Worm (Caenorhabditis elegans) whole organism, L2 larva: Measurements from ENCODE around the gene eif-2Bgamma.
"Not testable (repeated sequence)": the region's sequence is repeated elsewhere in the genome, so short reads cannot be mapped to it uniquely, and the experiment has no call there.

Source experiments
- C34F6.9 ChIP-seq: fragments of 150-350 bp; optimal IDR thresholded peaks from 2 replicates; lab custom pipeline; 2014; ENCODE audit warnings: missing biosample characterization, missing genetic modification characterization
- F13H6.1 ChIP-seq: sonication (generic microtip); optimal IDR thresholded peaks from 2 replicates; lab custom pipeline; 2016; ENCODE audit warnings: missing genetic modification characterization, missing compliant biosample characterization
- R02D3.7 ChIP-seq: fragments of 150-350 bp; optimal IDR thresholded peaks from 2 replicates; lab custom pipeline; 2014; ENCODE audit warnings: missing biosample characterization, missing genetic modification characterization
- Y55F3AM.14 ChIP-seq: fragments of 200-800 bp; sonication (Bioruptor generic); optimal IDR thresholded peaks from 2 replicates; lab custom pipeline; 2018; ENCODE audit warnings: mild to moderate bottlenecking, missing genetic modification characterization, missing compliant biosample characterization
- aly-2 ChIP-seq: fragments of 150-350 bp; optimal IDR thresholded peaks from 2 replicates; lab custom pipeline; 2014; ENCODE audit warnings: missing biosample characterization, missing genetic modification characterization
- ama-1 ChIP-seq: fragments of 150-350 bp; optimal IDR thresholded peaks from 2 replicates; lab custom pipeline; 2018; ENCODE audit warnings: inconsistent platforms
- ceh-16 ChIP-seq: fragments of 150-350 bp; optimal IDR thresholded peaks from 2 replicates; lab custom pipeline; 2014; ENCODE audit warnings: missing biosample characterization, missing genetic modification characterization
- crh-2 ChIP-seq: sonication (generic microtip); optimal IDR thresholded peaks from 2 replicates; lab custom pipeline; 2017; ENCODE audit warnings: missing biosample characterization, missing genetic modification characterization
- dmd-4 ChIP-seq: sonication (generic microtip); optimal IDR thresholded peaks from 2 replicates; lab custom pipeline; 2017; ENCODE audit warnings: missing biosample characterization, missing genetic modification characterization
- elt-1 ChIP-seq: fragments of 150-350 bp; optimal IDR thresholded peaks from 2 replicates; lab custom pipeline; 2014; ENCODE audit warnings: missing biosample characterization, missing genetic modification characterization
- elt-3 ChIP-seq: sonication (generic microtip); optimal IDR thresholded peaks from 2 replicates; lab custom pipeline; 2017; ENCODE audit warnings: missing biosample characterization, missing genetic modification characterization
- fos-1 ChIP-seq: fragments of 150-350 bp; optimal IDR thresholded peaks from 2 replicates; lab custom pipeline; 2014; ENCODE audit warnings: missing biosample characterization, missing genetic modification characterization
- gmeb-1 ChIP-seq: fragments of 150-350 bp; optimal IDR thresholded peaks from 2 replicates; lab custom pipeline; 2014; ENCODE audit warnings: missing biosample characterization, missing genetic modification characterization
- lin-13 ChIP-seq: fragments of 150-350 bp; optimal IDR thresholded peaks from 2 replicates; lab custom pipeline; 2014; ENCODE audit warnings: missing biosample characterization, missing genetic modification reagents, missing genetic modification characterization
- lin-39 ChIP-seq: fragments of 150-350 bp; optimal IDR thresholded peaks from 2 replicates; lab custom pipeline; 2014; ENCODE audit warnings: missing biosample characterization, missing genetic modification reagents, missing genetic modification characterization
- lsy-2 ChIP-seq, 2 experiments: fragments of 150-350 bp in 1 of 2; sonication (generic microtip) in 1 of 2; optimal IDR thresholded peaks; 2 replicates each; lab custom pipeline; 2014 to 2017; ENCODE audit warnings: missing biosample characterization in 2 of 2, missing genetic modification characterization in 2 of 2
- mab-5 ChIP-seq: fragments of 150-350 bp; optimal IDR thresholded peaks from 2 replicates; lab custom pipeline; 2014; ENCODE audit warnings: missing biosample characterization, missing genetic modification characterization
- mbf-1 ChIP-seq: sonication (generic microtip); optimal IDR thresholded peaks from 2 replicates; lab custom pipeline; 2017; ENCODE audit warnings: missing biosample characterization, missing genetic modification characterization
- mdl-1 ChIP-seq, 2 experiments: fragments of 150-350 bp in 1 of 2; sonication (generic microtip) in 1 of 2; optimal IDR thresholded peaks; 2 replicates each; lab custom pipeline; 2017; ENCODE audit warnings: missing biosample characterization in 2 of 2, missing genetic modification characterization in 2 of 2
- nhr-10 ChIP-seq: sonication (generic microtip); optimal IDR thresholded peaks from 2 replicates; lab custom pipeline; 2017; ENCODE audit warnings: missing biosample characterization, missing genetic modification characterization
- nhr-11 ChIP-seq: fragments of 150-350 bp; optimal IDR thresholded peaks from 2 replicates; lab custom pipeline; 2014; ENCODE audit warnings: missing biosample characterization, missing genetic modification characterization
- nhr-12 ChIP-seq: fragments of 150-350 bp; optimal IDR thresholded peaks from 2 replicates; lab custom pipeline; 2014; ENCODE audit warnings: missing biosample characterization, missing genetic modification characterization
- nhr-129 ChIP-seq: fragments of 150-350 bp; optimal IDR thresholded peaks from 2 replicates; lab custom pipeline; 2014; ENCODE audit warnings: missing biosample characterization, missing genetic modification characterization
- nhr-23 ChIP-seq: fragments of 150-350 bp; optimal IDR thresholded peaks from 2 replicates; lab custom pipeline; 2014; ENCODE audit warnings: missing biosample characterization, missing genetic modification reagents, missing genetic modification characterization
- nhr-77 ChIP-seq: fragments of 150-350 bp; optimal IDR thresholded peaks from 2 replicates; lab custom pipeline; 2014; ENCODE audit warnings: missing biosample characterization, missing genetic modification characterization
- peb-1 ChIP-seq: fragments of 150-350 bp; optimal IDR thresholded peaks from 2 replicates; lab custom pipeline; 2014; ENCODE audit warnings: missing biosample characterization, missing genetic modification characterization
- sem-4 ChIP-seq: fragments of 150-350 bp; optimal IDR thresholded peaks from 2 replicates; lab custom pipeline; 2014; ENCODE audit warnings: missing biosample characterization, missing genetic modification reagents, missing genetic modification characterization
- skn-1 ChIP-seq: sonication (generic microtip); optimal IDR thresholded peaks from 2 replicates; lab custom pipeline; 2017; ENCODE audit warnings: missing biosample characterization, missing genetic modification characterization
- sma-3 ChIP-seq: sonication (generic microtip); optimal IDR thresholded peaks from 2 replicates; lab custom pipeline; 2016; ENCODE audit warnings: missing genetic modification reagents, missing genetic modification characterization, missing compliant biosample characterization
- sma-9 ChIP-seq, 2 experiments: fragments of 150-350 bp in 1 of 2; sonication (generic microtip) in 1 of 2; optimal IDR thresholded peaks; 2 replicates each; lab custom pipeline; 2014 to 2016; ENCODE audit warnings: missing genetic modification characterization in 2 of 2, mild to moderate bottlenecking in 1 of 2, missing biosample characterization in 1 of 2, missing compliant biosample characterization in 1 of 2, missing genetic modification reagents in 1 of 2, moderate library complexity in 1 of 2
- snpc-4 ChIP-seq: fragments of 150-350 bp; optimal IDR thresholded peaks from 2 replicates; lab custom pipeline; 2014; ENCODE audit warnings: missing biosample characterization, missing genetic modification characterization
- unc-55 ChIP-seq: fragments of 150-350 bp; sonication (generic microtip); optimal IDR thresholded peaks from 3 replicates; lab custom pipeline; 2014; ENCODE audit warnings: missing biosample characterization, missing genetic modification reagents, missing genetic modification characterization
- zag-1 ChIP-seq: fragments of 150-350 bp; optimal IDR thresholded peaks from 2 replicates; lab custom pipeline; 2014; ENCODE audit warnings: missing biosample characterization, missing genetic modification characterization
- ztf-1 ChIP-seq: fragments of 200-800 bp; sonication (Bioruptor generic); conservative IDR thresholded peaks from 2 replicates; pipeline ENCODE4 v1.3.6; 2022; ENCODE audit warnings: missing genetic modification characterization, missing compliant biosample characterization

Gene eif-2Bgamma

ce11 chrII:7012592-7012991 lies 45.1 kb upstream of the eif-2Bgamma start, which contains the start of gene sqv-7:
Gene sqv-7, minus strand, starts transcription at chrII:7012692.
- TF ChIP-seq unc-55 (GFP tag; lab: Kevin White, UChicago) = no peak
- TF ChIP-seq nhr-10 (tag; lab: Kevin White, UChicago) = no peak
- TF ChIP-seq lin-39 = no peak
- no peak for TF ChIP-seq sem-4 (tag; lab: Kevin White, UChicago)
- TF ChIP-seq elt-1 (tag; lab: Kevin White, UChicago) = no peak
- no peak for TF ChIP-seq mdl-1 (tag; optimal IDR thresholded peaks at IDR 0.05; lab: Kevin White, UChicago)
- no peak for TF ChIP-seq aly-2 (tag; lab: Kevin White, UChicago)
- TF ChIP-seq nhr-23 = no peak
- TF ChIP-seq lsy-2 (tag; optimal IDR thresholded peaks at IDR 0.05; lab: Kevin White, UChicago) = no peak
- no peak for TF ChIP-seq fos-1 (tag; lab: Kevin White, UChicago)
- no peak for TF ChIP-seq C34F6.9 (tag; lab: Kevin White, UChicago)
- TF ChIP-seq elt-3 (tag; lab: Kevin White, UChicago) = no peak

- no peak for TF ChIP-seq nhr-77
- TF ChIP-seq mab-5 (tag; lab: Kevin White, UChicago) = no peak
- no peak for TF ChIP-seq mdl-1 (tag; optimal IDR thresholded peaks at IDR 0.05; lab: Kevin White, UChicago)
- TF ChIP-seq mbf-1 (tag; lab: Kevin White, UChicago) = no peak
- TF ChIP-seq lin-13 = no peak
- no peak for TF ChIP-seq lsy-2 (tag; optimal IDR thresholded peaks at IDR 0.05; lab: Kevin White, UChicago)
- no peak for TF ChIP-seq gmeb-1 (tag; lab: Kevin White, UChicago)
- no peak for TF ChIP-seq R02D3.7 (tag; lab: Kevin White, UChicago)
- TF ChIP-seq dmd-4 (tag; lab: Kevin White, UChicago) = no peak
- no peak for TF ChIP-seq nhr-129 (tag; lab: Kevin White, UChicago)
- peak; percentile 6 for TF ChIP-seq sma-3
- no peak for TF ChIP-seq ztf-1 (GFP tag; lab: Robert Waterston, UW)
- no peak for TF ChIP-seq ama-1 (lab: Kevin White, UChicago)
- TF ChIP-seq zag-1 (tag; lab: Kevin White, UChicago) = no peak
- TF ChIP-seq skn-1 (tag; lab: Kevin White, UChicago) = no peak
- peak; percentile 1 for TF ChIP-seq F13H6.1 (tag; lab: Kevin White, UChicago)
- no peak for TF ChIP-seq peb-1
- peak; percentile 4 for TF ChIP-seq Y55F3AM.14
- no peak for TF ChIP-seq ceh-16 (tag; lab: Kevin White, UChicago)
These were observed 35.5 kb upstream of the eif-2Bgamma start for ce11 chrII:7002956-7003357.

DNA sequence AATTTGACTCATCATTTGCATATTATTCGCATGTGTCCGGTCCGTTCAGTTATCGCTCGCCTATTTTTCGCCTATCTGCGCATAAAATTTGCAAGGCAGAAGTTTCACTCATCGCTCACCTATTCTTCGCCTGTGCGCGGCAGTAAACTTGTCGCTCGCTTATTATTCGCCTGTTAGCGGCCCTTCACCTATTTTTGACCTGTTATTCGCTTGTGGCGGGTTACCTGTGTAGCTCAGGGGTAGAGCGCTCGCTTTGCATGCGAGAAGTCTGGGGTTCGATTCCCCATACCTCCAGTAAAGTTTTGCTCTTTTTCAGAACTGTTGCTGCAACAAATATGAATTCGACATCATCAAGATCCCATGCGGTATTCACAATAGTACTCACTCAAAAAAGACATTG lies 34.0 kb upstream of the eif-2Bgamma start:
- TF ChIP-seq fos-1 (tag; lab: Kevin White, UChicago) = peak; percentile 8
- peak; percentile 10 for TF ChIP-seq sma-9 (GFP tag; optimal IDR thresholded peaks at IDR 0.05; lab: Kevin White, UChicago)
- not testable (repeated sequence) for TF ChIP-seq sma-9 (tag; optimal IDR thresholded peaks at IDR 0.05; lab: Kevin White, UChicago)
- peak; percentile 26 for TF ChIP-seq nhr-129 (tag; lab: Kevin White, UChicago)

- no peak for TF ChIP-seq elt-3 (tag; lab: Kevin White, UChicago)
- TF ChIP-seq aly-2 (tag; lab: Kevin White, UChicago) = no peak
These were observed 28.1 kb upstream of the eif-2Bgamma start for ce11 chrII:6995583-6995982.

ce11 chrII:6994677-6995076 lies 27.2 kb upstream of the eif-2Bgamma start, which contains the start of gene unc-104:
Gene unc-104, plus strand, starts transcription at chrII:6994987.
- no peak for TF ChIP-seq snpc-4 (tag; lab: Kevin White, UChicago)
- peak; percentile 27 for TF ChIP-seq C34F6.9 (tag; lab: Kevin White, UChicago)
- TF ChIP-seq nhr-11 (tag; lab: Kevin White, UChicago) = no peak
- peak in 1 of 2 experiments; percentile 16 for TF ChIP-seq lsy-2 (tag; optimal IDR thresholded peaks at IDR 0.05; lab: Kevin White, UChicago)
- peak; percentile 55 for TF ChIP-seq sem-4 (tag; lab: Kevin White, UChicago)
- no peak for TF ChIP-seq elt-1 (tag; lab: Kevin White, UChicago)
- TF ChIP-seq crh-2 (tag; lab: Kevin White, UChicago) = peak; percentile 14
- no peak for TF ChIP-seq fos-1 (tag; lab: Kevin White, UChicago)
- no peak for TF ChIP-seq nhr-12 (tag; lab: Kevin White, UChicago)
- TF ChIP-seq zag-1 (tag; lab: Kevin White, UChicago) = peak; percentile 24
- TF ChIP-seq, all 48 proteins: peak for 5
